Fruit fly (Drosophila melanogaster) whole organism, embryonic: ENCODE results near the gene CG10345.

Source experiments
- Abd-B ChIP-seq: fragments of 200-800 bp; sonication (Bioruptor generic); optimal IDR thresholded peaks from 2 replicates; lab custom pipeline; 2018; ENCODE audit warnings: missing biosample characterization, mild to moderate bottlenecking, missing genetic modification characterization, moderate library complexity
- CG11504 ChIP-seq: fragments of 200-800 bp; sonication (Bioruptor generic); optimal IDR thresholded peaks from 3 replicates; lab custom pipeline; 2019; ENCODE audit warnings: missing biosample characterization, mild to moderate bottlenecking, missing genetic modification characterization, moderate library complexity
- CG1603 ChIP-seq: fragments of 200-800 bp; sonication (Bioruptor generic); optimal IDR thresholded peaks from 2 replicates; lab custom pipeline; 2019; ENCODE audit warnings: missing biosample characterization, mild to moderate bottlenecking, missing genetic modification characterization, moderate library complexity
- CG1647 ChIP-seq: fragments of 200-800 bp; sonication (Bioruptor generic); optimal IDR thresholded peaks from 3 replicates; lab custom pipeline; 2016; ENCODE audit warnings: missing biosample characterization, missing genetic modification characterization
- CG17829 ChIP-seq: fragments of 200-800 bp; optimal IDR thresholded peaks from 2 replicates; lab custom pipeline; 2019; ENCODE audit warnings: missing biosample characterization, mild to moderate bottlenecking, missing genetic modification characterization, moderate library complexity
- CG18476 ChIP-seq: fragments of 200-800 bp; sonication (Bioruptor generic); optimal IDR thresholded peaks from 2 replicates; lab custom pipeline; 2016; ENCODE audit warnings: missing biosample characterization, mild to moderate bottlenecking, missing genetic modification characterization
- CG3065 ChIP-seq: fragments of 200-800 bp; sonication (Bioruptor generic); optimal IDR thresholded peaks from 2 replicates; lab custom pipeline; 2016; ENCODE audit warnings: missing biosample characterization, missing genetic modification characterization
- CG3163 ChIP-seq: fragments of 200-800 bp; sonication (Bioruptor generic); optimal IDR thresholded peaks from 3 replicates; lab custom pipeline; 2016; ENCODE audit warnings: missing biosample characterization, missing genetic modification characterization
- CG3407 ChIP-seq: fragments of 200-800 bp; sonication (Bioruptor generic); optimal IDR thresholded peaks from 2 replicates; lab custom pipeline; 2018; ENCODE audit warnings: missing biosample characterization, mild to moderate bottlenecking, missing genetic modification characterization
- CG4854 ChIP-seq: fragments of 200-800 bp; sonication (Bioruptor generic); optimal IDR thresholded peaks from 2 replicates; lab custom pipeline; 2016; ENCODE audit warnings: missing biosample characterization, missing genetic modification characterization, inconsistent platforms
- CG6654 ChIP-seq: fragments of 200-800 bp; sonication (Bioruptor generic); optimal IDR thresholded peaks from 2 replicates; lab custom pipeline; 2017; ENCODE audit warnings: missing biosample characterization, mild to moderate bottlenecking, missing genetic modification characterization
- CG6791 ChIP-seq: fragments of 200-800 bp; sonication (Bioruptor generic); IDR thresholded peaks from 3 replicates; pipeline ENCODE4 v1.3.6; 2022; ENCODE audit warnings: missing biosample characterization, missing genetic modification characterization; ENCODE audit not compliant: partially characterized antibody
- D ChIP-seq, 2 experiments: fragments of 200-800 bp in 1 of 2; fragments of >200 bp in 1 of 2; sonication (Bioruptor generic) in 1 of 2; optimal IDR thresholded peaks; 2 replicates in 1 of 2; 3 replicates in 1 of 2; lab custom pipeline; 2017; ENCODE audit warnings: mild to moderate bottlenecking in 1 of 2, missing biosample characterization in 1 of 2, missing genetic modification characterization in 1 of 2, missing genetic modification reagents in 1 of 2
- Ets97D ChIP-seq: fragments of 200-800 bp; sonication (Bioruptor generic); optimal IDR thresholded peaks from 3 replicates; lab custom pipeline; 2016; ENCODE audit warnings: missing biosample characterization, missing genetic modification characterization
- HLHmδ ChIP-seq: fragments of 200-800 bp; sonication (Bioruptor generic); optimal IDR thresholded peaks from 2 replicates; lab custom pipeline; 2018; ENCODE audit warnings: missing biosample characterization, mild to moderate bottlenecking, missing genetic modification characterization, moderate library complexity
- Hr39 ChIP-seq: fragments of >200 bp; optimal IDR thresholded peaks from 2 replicates; lab custom pipeline; 2017
- Hr51 ChIP-seq, 2 experiments: fragments of 200-800 bp; sonication (Bioruptor generic); optimal IDR thresholded peaks; 2 replicates in 1 of 2; 3 replicates in 1 of 2; lab custom pipeline; 2016 to 2018; ENCODE audit warnings: missing biosample characterization in 2 of 2, missing genetic modification characterization in 2 of 2, mild to moderate bottlenecking in 1 of 2, moderate library complexity in 1 of 2
- Hr78 ChIP-seq, 2 experiments: fragments of 200-800 bp in 1 of 2; fragments of >200 bp in 1 of 2; sonication (Bioruptor generic) in 1 of 2; optimal IDR thresholded peaks; 2 replicates each; lab custom pipeline; 2017 to 2019; ENCODE audit warnings: missing biosample characterization in 2 of 2, missing genetic modification characterization in 2 of 2, mild to moderate bottlenecking in 1 of 2, moderate library complexity in 1 of 2
- Max ChIP-seq: fragments of 200-800 bp; sonication (Bioruptor generic); optimal IDR thresholded peaks from 2 replicates; lab custom pipeline; 2016; ENCODE audit warnings: missing biosample characterization, mild to moderate bottlenecking, missing genetic modification characterization
- NC2β ChIP-seq: fragments of 200-800 bp; sonication (Bioruptor generic); optimal IDR thresholded peaks from 2 replicates; lab custom pipeline; 2016; ENCODE audit warnings: missing biosample characterization, missing genetic modification characterization
- NFAT ChIP-seq: fragments of 200-800 bp; sonication (Bioruptor generic); IDR thresholded peaks from 2 replicates; pipeline ENCODE4 v1.3.6; 2022; ENCODE audit warnings: missing biosample characterization, missing genetic modification characterization
- Scr ChIP-seq: fragments of 200-800 bp; sonication (Bioruptor generic); IDR thresholded peaks from 2 replicates; pipeline ENCODE4 v1.3.6; 2022; ENCODE audit warnings: missing biosample characterization, missing genetic modification characterization; ENCODE audit not compliant: partially characterized antibody
- Sry-δ ChIP-seq: fragments of 200-800 bp; sonication (Bioruptor generic); optimal IDR thresholded peaks from 2 replicates; lab custom pipeline; 2016; ENCODE audit warnings: missing biosample characterization, missing genetic modification characterization
- Xbp1 ChIP-seq: fragments of 200-800 bp; sonication (Bioruptor generic); optimal IDR thresholded peaks from 3 replicates; lab custom pipeline; 2016; ENCODE audit warnings: missing biosample characterization, mild to moderate bottlenecking, missing genetic modification characterization
- ab ChIP-seq: fragments of 200-800 bp; sonication (Bioruptor generic); optimal IDR thresholded peaks from 2 replicates; lab custom pipeline; 2016; ENCODE audit warnings: missing biosample characterization, missing genetic modification characterization
- abd-A ChIP-seq: fragments of 200-800 bp; sonication (Bioruptor generic); optimal IDR thresholded peaks from 3 replicates; lab custom pipeline; 2019; ENCODE audit warnings: missing biosample characterization, mild to moderate bottlenecking, missing genetic modification characterization, moderate library complexity
- ara ChIP-seq: fragments of 200-800 bp; sonication (Bioruptor generic); IDR thresholded peaks from 2 replicates; pipeline ENCODE4 v1.3.6; 2022; ENCODE audit warnings: missing biosample characterization, missing genetic modification characterization
- ase ChIP-seq: fragments of 200-800 bp; sonication (Bioruptor generic); IDR thresholded peaks from 3 replicates; pipeline ENCODE4 v1.3.6; 2022; ENCODE audit warnings: missing biosample characterization, missing genetic modification characterization
- danr ChIP-seq: fragments of 200-800 bp; sonication (Bioruptor generic); IDR thresholded peaks from 2 replicates; pipeline ENCODE4 v1.3.6; 2022; ENCODE audit warnings: missing biosample characterization, missing genetic modification characterization
- her ChIP-seq: fragments of 200-800 bp; sonication (Bioruptor generic); optimal IDR thresholded peaks from 2 replicates; lab custom pipeline; 2016; ENCODE audit warnings: missing biosample characterization, missing genetic modification characterization
- kay ChIP-seq: fragments of 200-800 bp; sonication (Bioruptor generic); optimal IDR thresholded peaks from 2 replicates; lab custom pipeline; 2016; ENCODE audit warnings: missing biosample characterization, missing genetic modification characterization
- ken ChIP-seq: fragments of 200-800 bp; sonication (Bioruptor generic); IDR thresholded peaks from 3 replicates; pipeline ENCODE4 v1.3.6; 2022; ENCODE audit warnings: missing biosample characterization, missing genetic modification characterization
- knrl ChIP-seq: fragments of 200-800 bp; sonication (Bioruptor generic); IDR thresholded peaks from 3 replicates; pipeline ENCODE4 v1.3.6; 2022; ENCODE audit warnings: missing biosample characterization, missing genetic modification characterization; ENCODE audit not compliant: partially characterized antibody
- lbe ChIP-seq: fragments of 200-800 bp; sonication (Bioruptor generic); optimal IDR thresholded peaks from 2 replicates; lab custom pipeline; 2016; ENCODE audit warnings: missing biosample characterization, mild to moderate bottlenecking, missing genetic modification characterization
- nmo ChIP-seq: fragments of 200-800 bp; sonication (Bioruptor generic); optimal IDR thresholded peaks from 2 replicates; lab custom pipeline; 2018; ENCODE audit warnings: missing biosample characterization, mild to moderate bottlenecking, missing genetic modification characterization, moderate library complexity
- pfk ChIP-seq: fragments of 200-800 bp; sonication (Bioruptor generic); optimal IDR thresholded peaks from 2 replicates; lab custom pipeline; 2018; ENCODE audit warnings: missing biosample characterization, mild to moderate bottlenecking, missing genetic modification characterization, moderate library complexity
- sens ChIP-seq: fragments of 200-800 bp; sonication (Bioruptor generic); peaks from one replicate; lab custom pipeline; 2016; ENCODE audit warnings: missing biosample characterization, missing genetic modification characterization
- seq ChIP-seq: fragments of 200-800 bp; sonication (Bioruptor generic); IDR thresholded peaks from 2 replicates; pipeline ENCODE4 v1.3.6; 2022; ENCODE audit warnings: missing biosample characterization, missing genetic modification characterization
- sr ChIP-seq: fragments of 200-800 bp; sonication (Bioruptor generic); IDR thresholded peaks from 3 replicates; pipeline ENCODE4 v1.3.6; 2022; ENCODE audit warnings: missing biosample characterization, missing genetic modification characterization
- sug ChIP-seq: fragments of 200-800 bp; optimal IDR thresholded peaks from 2 replicates; lab custom pipeline; 2019; ENCODE audit warnings: missing biosample characterization, mild to moderate bottlenecking, missing genetic modification characterization, moderate library complexity
- tap ChIP-seq: fragments of 200-800 bp; optimal IDR thresholded peaks from 3 replicates; lab custom pipeline; 2019; ENCODE audit warnings: missing biosample characterization, mild to moderate bottlenecking, missing genetic modification characterization, moderate library complexity
- tin ChIP-seq: fragments of 200-800 bp; sonication (Bioruptor generic); optimal IDR thresholded peaks from 3 replicates; lab custom pipeline; 2016; ENCODE audit warnings: missing biosample characterization, missing genetic modification characterization
- tio ChIP-seq: fragments of 200-800 bp; sonication (Bioruptor generic); optimal IDR thresholded peaks from 2 replicates; lab custom pipeline; 2017; ENCODE audit warnings: missing biosample characterization, missing genetic modification characterization, inconsistent platforms

CG10345 gene

DNA sequence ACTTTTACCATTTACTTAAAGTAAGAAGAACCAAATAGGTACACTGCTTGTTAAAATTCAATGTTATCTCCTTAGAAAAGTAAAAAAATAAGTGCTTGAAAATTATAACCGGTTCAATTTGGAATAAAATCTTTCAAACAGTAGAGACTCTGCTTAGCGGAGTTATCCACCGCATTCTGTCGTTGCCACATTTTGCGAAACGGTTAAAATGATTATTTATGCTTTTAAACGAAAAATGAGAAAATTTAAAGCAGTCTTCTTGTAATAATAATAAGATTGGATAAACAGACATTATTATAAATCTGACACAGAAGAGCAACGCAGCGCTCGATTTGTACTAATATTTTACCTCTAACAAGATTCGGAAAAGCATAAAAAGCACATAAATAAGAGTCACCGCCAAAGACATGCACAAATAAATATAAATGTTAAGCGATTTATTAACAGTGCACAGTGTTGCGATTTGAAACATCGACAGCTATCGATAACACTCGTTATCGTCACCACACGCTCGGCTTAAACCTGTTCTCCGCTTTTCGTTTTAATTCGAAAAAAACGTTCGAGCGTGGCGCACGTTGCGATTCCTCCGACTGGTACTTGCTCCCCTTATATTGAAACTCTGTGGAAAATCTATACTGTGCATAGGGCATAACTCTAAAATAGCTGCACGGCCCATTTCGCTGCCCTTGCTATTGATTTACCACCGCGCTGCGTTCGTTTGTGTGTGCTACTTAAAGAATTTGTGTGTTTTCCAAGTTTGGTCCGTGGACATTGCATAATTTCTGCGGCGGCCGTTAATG is 20.3 kb upstream of the CG10345 start, which contains the start of gene Fas1 (continued):
- TF ChIP-seq Hr51 (GFP tag; optimal IDR thresholded peaks at IDR 0.05; lab: Kevin White, UChicago) (no peak), kay (GFP tag; lab: Kevin White, UChicago) (no peak), CG1647 (no peak), CG6654 (GFP tag; lab: Kevin White, UChicago) (no peak), abd-A (tag; lab: Kevin White, UChicago) (no peak), tap (tag; lab: Kevin White, UChicago) (no peak), ab (GFP tag; lab: Kevin White, UChicago) (no peak), CG1603 (tag; lab: Kevin White, UChicago) (peak; percentile 5), ken (GFP tag; lab: Robert Waterston, UW) (no peak), her (GFP tag; lab: Kevin White, UChicago) (no peak), CG17829 (tag; lab: Kevin White, UChicago) (peak; percentile 8), Xbp1 (GFP tag; lab: Kevin White, UChicago) (no peak), tio (GFP tag; lab: Kevin White, UChicago) (no peak), CG3163 (GFP tag; lab: Kevin White, UChicago) (no peak), Hr78 (GFP tag; optimal IDR thresholded peaks at IDR 0.05; lab: Kevin White, UChicago) (no peak), Ets97D (GFP tag; lab: Kevin White, UChicago) (peak; percentile 59), HLHmδ (GFP tag; lab: Kevin White, UChicago) (peak; percentile 76), Scr (peak; percentile 71), CG3407 (no peak), danr (GFP tag; lab: Robert Waterston, UW) (no peak), nmo (peak; percentile 3), sug (no peak), seq (no peak), CG3065 (GFP tag; lab: Kevin White, UChicago) (no peak), NC2β (GFP tag; lab: Kevin White, UChicago) (no peak)

- TF ChIP-seq knrl, result no peak
- TF ChIP-seq lbe (GFP tag; lab: Kevin White, UChicago), result no peak
- TF ChIP-seq D (optimal IDR thresholded peaks at IDR 0.05; lab: Kevin White, UChicago), result peak; percentile 2
- no peak for TF ChIP-seq D (GFP tag; optimal IDR thresholded peaks at IDR 0.05; lab: Kevin White, UChicago)
- no peak for TF ChIP-seq Hr39 (lab: Kevin White, UChicago)
- TF ChIP-seq CG6791 (GFP tag; lab: Robert Waterston, UW), result no peak
- TF ChIP-seq Sry-δ, result no peak
- no peak for TF ChIP-seq Abd-B (GFP tag; lab: Kevin White, UChicago)
- peak; percentile 54 for TF ChIP-seq sens (GFP tag; lab: Kevin White, UChicago)
- TF ChIP-seq ara, result no peak
- no peak for TF ChIP-seq pfk (GFP tag; lab: Kevin White, UChicago)
- TF ChIP-seq CG18476 (GFP tag; lab: Kevin White, UChicago), result no peak
These were observed 19.7 kb upstream of the CG10345 start, which contains the start of gene Ccdc114 for dm6 chr3R:16624371-16624749. Gene Ccdc114 (minus strand): TSS chr3R:16624717.

DNA sequence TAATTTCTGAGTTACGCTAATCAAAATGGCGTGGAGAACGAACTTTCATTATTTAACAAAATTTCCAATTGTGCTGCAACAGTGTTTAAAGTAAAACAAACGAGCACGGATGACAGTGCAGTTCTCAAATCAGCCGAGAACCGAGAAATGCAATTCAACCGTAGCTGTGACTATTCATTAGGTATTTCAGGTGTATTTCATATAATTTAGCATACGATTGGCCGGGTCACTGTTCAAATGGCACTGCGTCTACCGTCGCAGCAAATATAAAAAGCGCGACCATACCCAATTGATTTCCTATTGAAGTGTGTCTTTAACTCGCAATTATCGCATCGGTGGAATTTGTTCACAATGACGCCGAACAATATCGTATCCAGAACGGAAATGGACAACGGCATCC is 15.8 kb upstream of the CG10345 start, which contains the start of gene CG14893:
Gene CG14893 (plus strand): TSS at position 301 of the 400 bp plus-strand sequence.
- TF ChIP-seq Max (GFP tag; lab: Kevin White, UChicago) (no peak), tin (GFP tag; lab: Kevin White, UChicago) (no peak), CG4854 (GFP tag; lab: Kevin White, UChicago) (no peak), sr (no peak), ase (GFP tag; lab: Robert Waterston, UW) (no peak), NFAT (GFP tag; lab: Robert Waterston, UW) (no peak), CG11504 (tag; lab: Kevin White, UChicago) (no peak)
